Worm (Caenorhabditis elegans) whole organism, late embryonic: ENCODE measurements around the gene fbxl-5.

Experiments
- K09A11.1 ChIP-seq: sonication (generic microtip); optimal IDR thresholded peaks from 2 replicates; lab custom pipeline; 2017; ENCODE audit warnings: antibody characterized with exemption, mild to moderate bottlenecking, missing genetic modification characterization, missing compliant biosample characterization; ENCODE audit not compliant: insufficient read depth
- ama-1 ChIP-seq: fragments of 150-350 bp; optimal IDR thresholded peaks from 2 replicates; lab custom pipeline; 2014
- ceh-14 ChIP-seq: sonication (generic microtip); optimal IDR thresholded peaks from 2 replicates; lab custom pipeline; 2016; ENCODE audit warnings: missing genotype, missing genetic modification characterization, missing compliant biosample characterization
- ceh-18 ChIP-seq: sonication (generic microtip); optimal IDR thresholded peaks from 2 replicates; lab custom pipeline; 2016; ENCODE audit warnings: missing genetic modification characterization, missing compliant biosample characterization
- ceh-19 ChIP-seq: fragments of 200-800 bp; sonication (Bioruptor generic); optimal IDR thresholded peaks from 2 replicates; lab custom pipeline; 2018; ENCODE audit warnings: mild to moderate bottlenecking, missing genetic modification characterization, missing compliant biosample characterization
- ceh-24 ChIP-seq: sonication (generic microtip); optimal IDR thresholded peaks from 2 replicates; lab custom pipeline; 2016; ENCODE audit warnings: mild to moderate bottlenecking, missing genetic modification characterization, missing compliant biosample characterization
- ceh-30 ChIP-seq: fragments of 150-350 bp; optimal IDR thresholded peaks from 2 replicates; lab custom pipeline; 2014; ENCODE audit warnings: missing biosample characterization, missing genetic modification characterization
- ceh-31 ChIP-seq: sonication (generic microtip); optimal IDR thresholded peaks from 2 replicates; lab custom pipeline; 2016; ENCODE audit warnings: missing genetic modification characterization, missing compliant biosample characterization
- ceh-34 ChIP-seq: sonication (generic microtip); optimal IDR thresholded peaks from 2 replicates; lab custom pipeline; 2016; ENCODE audit warnings: mild to moderate bottlenecking, missing genetic modification characterization, missing compliant biosample characterization
- ceh-45 ChIP-seq: fragments of 200-800 bp; sonication (Bioruptor generic); IDR thresholded peaks from 2 replicates; pipeline ENCODE4 v1.3.6; 2022; ENCODE audit warnings: missing genetic modification reagents, missing genetic modification characterization, missing compliant biosample characterization
- ceh-6 ChIP-seq: fragments of 200-800 bp; sonication (Bioruptor generic); optimal IDR thresholded peaks from 2 replicates; lab custom pipeline; 2018; ENCODE audit warnings: mild to moderate bottlenecking, missing genetic modification characterization, missing compliant biosample characterization
- che-1 ChIP-seq: sonication (generic microtip); optimal IDR thresholded peaks from 2 replicates; lab custom pipeline; 2016; ENCODE audit warnings: mild to moderate bottlenecking, missing genetic modification characterization, missing compliant biosample characterization
- dmd-4 ChIP-seq: sonication (generic microtip); optimal IDR thresholded peaks from 2 replicates; lab custom pipeline; 2016; ENCODE audit warnings: borderline replicate concordance, missing genetic modification characterization, missing compliant biosample characterization
- dve-1 ChIP-seq: sonication (generic microtip); optimal IDR thresholded peaks from 2 replicates; lab custom pipeline; 2017; ENCODE audit warnings: antibody characterized with exemption, mild to moderate bottlenecking, missing genetic modification characterization, missing compliant biosample characterization
- elt-2 ChIP-seq: sonication (generic microtip); optimal IDR thresholded peaks from 2 replicates; lab custom pipeline; 2016; ENCODE audit warnings: missing genetic modification reagents, missing genetic modification characterization, missing compliant biosample characterization
- elt-4 ChIP-seq: sonication (generic microtip); optimal IDR thresholded peaks from 2 replicates; lab custom pipeline; 2016; ENCODE audit warnings: missing genetic modification characterization, missing compliant biosample characterization
- ets-4 ChIP-seq: sonication (generic microtip); optimal IDR thresholded peaks from 2 replicates; lab custom pipeline; 2016; ENCODE audit warnings: missing genetic modification characterization, missing compliant biosample characterization
- fax-1 ChIP-seq: sonication (generic microtip); optimal IDR thresholded peaks from 2 replicates; lab custom pipeline; 2016; ENCODE audit warnings: missing genotype, missing genetic modification characterization, missing compliant biosample characterization
- fkh-10 ChIP-seq: fragments of 150-350 bp; optimal IDR thresholded peaks from 2 replicates; lab custom pipeline; 2014; ENCODE audit warnings: missing biosample characterization, missing genetic modification reagents, missing genetic modification characterization
- gmeb-2 ChIP-seq: sonication (generic microtip); optimal IDR thresholded peaks from 2 replicates; lab custom pipeline; 2016; ENCODE audit warnings: missing genetic modification characterization, inconsistent platforms, missing compliant biosample characterization
- hlh-13 ChIP-seq: fragments of 200-800 bp; sonication (Bioruptor generic); optimal IDR thresholded peaks from 2 replicates; lab custom pipeline; 2018; ENCODE audit warnings: mild to moderate bottlenecking, missing genetic modification characterization, missing compliant biosample characterization
- hlh-30 ChIP-seq: sonication (generic microtip); optimal IDR thresholded peaks from 2 replicates; lab custom pipeline; 2017; ENCODE audit warnings: antibody characterized with exemption, missing genetic modification characterization, missing compliant biosample characterization; ENCODE audit not compliant: insufficient read depth
- hlh-6 ChIP-seq: sonication (generic microtip); optimal IDR thresholded peaks from 2 replicates; lab custom pipeline; 2016; ENCODE audit warnings: missing genotype, missing genetic modification characterization, missing compliant biosample characterization
- lin-11 ChIP-seq: fragments of 200-800 bp; sonication (Bioruptor generic); optimal IDR thresholded peaks from 2 replicates; lab custom pipeline; 2018; ENCODE audit warnings: mild to moderate bottlenecking, missing genetic modification characterization, missing compliant biosample characterization
- madf-2 ChIP-seq: sonication (generic microtip); optimal IDR thresholded peaks from 2 replicates; lab custom pipeline; 2017; ENCODE audit warnings: missing genetic modification characterization, missing compliant biosample characterization
- mec-3 ChIP-seq: sonication (generic microtip); optimal IDR thresholded peaks from 2 replicates; lab custom pipeline; 2016; ENCODE audit warnings: borderline replicate concordance, missing genetic modification characterization, missing compliant biosample characterization
- nfya-1 ChIP-seq: sonication (generic microtip); optimal IDR thresholded peaks from 2 replicates; lab custom pipeline; 2017; ENCODE audit warnings: missing genetic modification characterization, mild to moderate bottlenecking, missing compliant biosample characterization, antibody characterized with exemption, moderate library complexity
- nhr-232 ChIP-seq: sonication (generic microtip); optimal IDR thresholded peaks from 2 replicates; lab custom pipeline; 2016; ENCODE audit warnings: missing genetic modification characterization, missing compliant biosample characterization
- pros-1 ChIP-seq: fragments of 150-350 bp; optimal IDR thresholded peaks from 2 replicates; lab custom pipeline; 2014; ENCODE audit warnings: missing biosample characterization, missing genetic modification reagents, missing genetic modification characterization
- ref-2 ChIP-seq: sonication (generic microtip); optimal IDR thresholded peaks from 2 replicates; lab custom pipeline; 2016; ENCODE audit warnings: missing genetic modification characterization, missing compliant biosample characterization
- rnt-1 ChIP-seq: sonication (generic microtip); optimal IDR thresholded peaks from 2 replicates; lab custom pipeline; 2016; ENCODE audit warnings: missing genetic modification characterization, missing compliant biosample characterization
- sdc-2 ChIP-seq: sonication (generic microtip); optimal IDR thresholded peaks from 2 replicates; lab custom pipeline; 2016; ENCODE audit warnings: missing genotype, missing genetic modification characterization, missing compliant biosample characterization
- sox-2 ChIP-seq: fragments of 200-800 bp; sonication (Bioruptor generic); IDR thresholded peaks from 2 replicates; pipeline ENCODE4 v1.3.6; 2022; ENCODE audit warnings: missing genetic modification reagents, missing genetic modification characterization, missing compliant biosample characterization
- syd-9 ChIP-seq: sonication (generic microtip); optimal IDR thresholded peaks from 2 replicates; lab custom pipeline; 2016; ENCODE audit warnings: mild to moderate bottlenecking, missing genetic modification characterization, moderate library complexity, missing compliant biosample characterization
- tbx-2 ChIP-seq: sonication (generic microtip); optimal IDR thresholded peaks from 2 replicates; lab custom pipeline; 2016; ENCODE audit warnings: missing genetic modification characterization, missing compliant biosample characterization
- unc-3 ChIP-seq, 2 experiments: fragments of 200-800 bp in 1 of 2; sonication (Bioruptor generic) in 1 of 2; sonication (generic microtip) in 1 of 2; conservative IDR thresholded peaks in 1 of 2; optimal IDR thresholded peaks in 1 of 2; 2 replicates each; pipeline versions ENCODE4 v1.3.6 to Lab custom; 2016 to 2022; ENCODE audit warnings: missing compliant biosample characterization in 2 of 2, missing genetic modification characterization in 2 of 2, missing genetic modification reagents in 1 of 2
- unc-42 ChIP-seq: sonication (generic microtip); optimal IDR thresholded peaks from 2 replicates; lab custom pipeline; 2016; ENCODE audit warnings: missing genotype, missing genetic modification characterization, missing compliant biosample characterization
- unc-55 ChIP-seq: sonication (generic microtip); optimal IDR thresholded peaks from 2 replicates; lab custom pipeline; 2017; ENCODE audit warnings: missing biosample characterization, missing genetic modification reagents, missing genetic modification characterization
- unc-86 ChIP-seq: sonication (generic microtip); optimal IDR thresholded peaks from 2 replicates; lab custom pipeline; 2016; ENCODE audit warnings: missing genetic modification characterization, missing compliant biosample characterization
- zip-5 ChIP-seq: sonication (generic microtip); optimal IDR thresholded peaks from 2 replicates; lab custom pipeline; 2016; ENCODE audit warnings: missing genetic modification characterization, missing compliant biosample characterization
- ztf-16 ChIP-seq: sonication (generic microtip); optimal IDR thresholded peaks from 2 replicates; lab custom pipeline; 2017; ENCODE audit warnings: missing genetic modification characterization, missing compliant biosample characterization

Gene fbxl-5

ce11 chrV:7761906-7762305, 19.2 kb downstream of the fbxl-5 start:
- TF ChIP-seq nfya-1 = peak; percentile 78
- no peak for TF ChIP-seq dve-1

- TF ChIP-seq ceh-18 (tag; lab: Kevin White, UChicago) = no peak
- TF ChIP-seq ama-1 (lab: Kevin White, UChicago) = no peak
- no peak for TF ChIP-seq mec-3 (tag; lab: Kevin White, UChicago)
- no peak for TF ChIP-seq ceh-30 (tag; lab: Kevin White, UChicago)
- no peak for TF ChIP-seq ceh-6
Measured at ce11 chrV:7770961-7771360, 28.3 kb downstream of the fbxl-5 start, which contains the start of gene frpr-3. Gene frpr-3 (plus strand): TSS chrV:7771261.

ce11 chrV:7773647-7774046, 30.9 kb downstream of the fbxl-5 start:
- TF ChIP-seq dmd-4 (tag; lab: Kevin White, UChicago) (no peak), syd-9 (tag; lab: Kevin White, UChicago) (no peak), mec-3 (tag; lab: Kevin White, UChicago) (no peak), zip-5 (tag; lab: Kevin White, UChicago) (no peak), unc-55 (GFP tag; lab: Kevin White, UChicago) (no peak), lin-11 (no peak), dve-1 (no peak), ceh-31 (tag; lab: Kevin White, UChicago) (no peak), gmeb-2 (tag; lab: Kevin White, UChicago) (no peak), fkh-10 (GFP tag; lab: Kevin White, UChicago) (no peak), fax-1 (tag; lab: Kevin White, UChicago) (no peak), ceh-24 (tag; lab: Kevin White, UChicago) (no peak)

ce11 chrV:7774143-7774595, 31.5 kb downstream of the fbxl-5 start, which contains the start of gene grl-10:
Gene grl-10 (plus strand): TSS chrV:7774545.
- no peak for TF ChIP-seq ceh-31 (tag; lab: Kevin White, UChicago)
- TF ChIP-seq K09A11.1 = no peak
- no peak for TF ChIP-seq ceh-14 (tag; lab: Kevin White, UChicago)
- peak; percentile 8 for TF ChIP-seq ref-2
- no peak for TF ChIP-seq sdc-2 (tag; lab: Kevin White, UChicago)
- peak; percentile 15 for TF ChIP-seq mec-3 (tag; lab: Kevin White, UChicago)

ce11 chrV:7775226-7775625, 32.5 kb downstream of the fbxl-5 start:
- no peak for TF ChIP-seq ceh-19
- TF ChIP-seq sox-2 (GFP tag; lab: Robert Waterston, UW) = no peak
- TF ChIP-seq hlh-6 = no peak
- no peak for TF ChIP-seq nhr-232 (tag; lab: Kevin White, UChicago)
- no peak for TF ChIP-seq dve-1
- no peak for TF ChIP-seq ceh-24 (tag; lab: Kevin White, UChicago)
- TF ChIP-seq hlh-30 (tag; lab: Kevin White, UChicago) = no peak
- no peak for TF ChIP-seq elt-4 (tag; lab: Kevin White, UChicago)
- no peak for TF ChIP-seq lin-11

- TF ChIP-seq ceh-31 (tag; lab: Kevin White, UChicago) = peak; percentile 60
- peak; percentile 53 for TF ChIP-seq pros-1 (tag; lab: Kevin White, UChicago)
- TF ChIP-seq rnt-1 (tag; lab: Kevin White, UChicago) = peak; percentile 73
- TF ChIP-seq dve-1 = peak; percentile 68
- peak; percentile 6 for TF ChIP-seq madf-2 (tag; lab: Kevin White, UChicago)
- TF ChIP-seq ceh-34 = peak; percentile 20
- TF ChIP-seq unc-86 = no peak
- peak; percentile 13 for TF ChIP-seq ref-2
- TF ChIP-seq unc-55 (GFP tag; lab: Kevin White, UChicago) = peak; percentile 49
- no peak for TF ChIP-seq ceh-45 (GFP tag; lab: Robert Waterston, UW)
- TF ChIP-seq hlh-13 (GFP tag; lab: Kevin White, UChicago) = no peak
- TF ChIP-seq unc-42 (tag; lab: Kevin White, UChicago) = peak; percentile 39
- no peak for TF ChIP-seq unc-3 (GFP tag; conservative IDR thresholded peaks at IDR 0.05; lab: Robert Waterston, UW)
- peak; percentile 46 for TF ChIP-seq unc-3 (tag; optimal IDR thresholded peaks at IDR 0.05; lab: Kevin White, UChicago)
- TF ChIP-seq ets-4 (tag; lab: Kevin White, UChicago) = peak; percentile 16
- no peak for TF ChIP-seq che-1
- peak; percentile 63 for TF ChIP-seq tbx-2 (tag; lab: Kevin White, UChicago)
- no peak for TF ChIP-seq dmd-4 (tag; lab: Kevin White, UChicago)
- peak; percentile 28 for TF ChIP-seq ztf-16 (tag; lab: Kevin White, UChicago)
- TF ChIP-seq nfya-1 = peak; percentile 83
- TF ChIP-seq elt-2 (tag; lab: Kevin White, UChicago) = peak; percentile 46
Measured at ce11 chrV:7776029-7776628, 33.4 kb downstream of the fbxl-5 start, which contains the start of the genes rpl-39 and rps-30. Gene rpl-39 (minus strand): TSS chrV:7776079. Gene rps-30 (plus strand): TSS chrV:7776578.
